Fruit fly (Drosophila melanogaster): Measurements from ENCODE around the gene CG9705.

CG9705 gene

DNA sequence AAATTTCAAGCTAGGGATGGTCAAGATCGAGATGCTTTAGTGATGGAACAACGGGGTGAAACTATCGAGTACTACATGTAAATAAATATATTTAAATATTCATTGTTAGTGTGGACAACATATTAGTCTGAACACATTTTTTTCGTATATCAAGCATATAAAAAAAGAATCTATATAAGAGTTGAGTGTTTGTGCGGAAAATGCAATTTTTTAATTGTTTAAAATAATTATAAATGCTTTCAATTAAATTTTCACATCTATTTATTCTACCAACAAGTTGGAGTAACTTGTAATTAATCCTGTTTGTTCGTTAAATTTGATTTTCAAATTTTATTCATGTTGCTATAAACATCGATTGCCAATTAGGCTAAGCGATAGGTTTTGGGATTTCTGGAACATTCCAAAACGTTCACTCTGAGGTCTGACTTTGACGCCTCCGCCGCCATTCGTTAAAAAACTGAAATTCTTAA lies at the start of gene CG9705, which contains the start of gene mus302:
Gene CG9705, plus strand, starts transcription at position 397 of the 470 bp plus-strand sequence.
Gene mus302, minus strand, starts transcription at position 33 of the 470 bp plus-strand sequence.
- TF ChIP-seq noc (tag; optimal IDR thresholded peaks at IDR 0.05): no peak

DNA sequence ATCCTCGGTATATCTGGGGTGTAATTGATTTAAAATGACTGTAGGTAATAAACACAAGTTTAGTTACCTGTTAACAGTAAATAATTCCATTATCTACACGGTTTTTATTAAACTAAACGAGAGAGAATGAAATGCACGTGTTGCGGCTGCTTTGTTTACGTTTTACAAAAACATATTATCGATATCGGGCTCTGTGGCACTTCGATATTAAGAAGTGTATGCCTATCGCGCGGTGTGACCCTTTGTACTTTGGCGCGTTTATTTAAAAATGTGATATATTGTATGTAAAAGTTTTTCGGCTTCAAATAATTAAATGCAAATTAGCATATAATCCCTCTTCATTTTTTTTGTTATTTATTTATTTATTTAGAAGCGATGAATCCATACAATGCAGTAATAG lies 49.3 kb upstream of the CG9705 start, which contains the start of gene Dbp73D:
Gene Dbp73D, minus strand, starts transcription at position 174 of the 400 bp plus-strand sequence.
- TF ChIP-seq noc (tag; optimal IDR thresholded peaks at IDR 0.05): no peak

DNA sequence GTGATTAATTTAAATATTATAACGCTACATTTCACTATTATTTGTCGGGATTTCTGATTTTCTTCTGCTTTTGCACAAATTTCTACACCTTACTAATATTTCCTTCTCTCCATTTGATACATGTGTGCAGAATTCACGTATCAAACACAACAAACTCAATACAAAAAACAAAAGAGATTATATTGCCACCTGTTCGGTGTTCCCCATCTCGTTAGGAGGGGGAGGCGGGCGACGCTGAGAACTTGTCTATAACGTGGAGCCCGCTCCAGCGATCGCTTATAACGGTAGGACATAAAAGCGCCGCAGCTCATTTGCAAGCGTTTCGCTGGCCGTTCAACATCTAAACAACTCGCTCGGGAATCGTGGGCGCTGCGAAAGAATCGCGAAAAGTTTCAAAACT lies 46.7 kb upstream of the CG9705 start, which contains the start of gene CG9701:
Gene CG9701, plus strand, starts transcription at position 301 of the 400 bp plus-strand sequence.
- no peak for TF ChIP-seq noc (tag; optimal IDR thresholded peaks at IDR 0.05)

DNA sequence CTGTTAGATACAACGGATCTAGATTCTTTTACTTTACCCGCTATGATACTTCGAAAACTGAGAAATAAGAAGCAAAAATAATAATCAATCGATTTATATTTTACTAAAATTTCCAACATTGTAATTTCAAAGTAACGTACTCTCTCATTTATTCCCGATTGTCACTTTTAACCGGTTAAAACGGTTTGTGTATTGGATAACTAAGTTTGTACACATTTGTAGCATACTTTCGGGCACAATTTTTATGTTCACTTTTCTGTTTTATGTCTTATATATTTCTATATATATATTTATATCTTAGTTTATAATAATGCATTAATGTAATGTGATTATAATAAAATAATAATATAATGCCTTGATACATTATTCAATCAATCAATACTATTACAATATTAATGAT lies 38.2 kb upstream of the CG9705 start:
- no peak for TF ChIP-seq noc (tag; optimal IDR thresholded peaks at IDR 0.05)

DNA sequence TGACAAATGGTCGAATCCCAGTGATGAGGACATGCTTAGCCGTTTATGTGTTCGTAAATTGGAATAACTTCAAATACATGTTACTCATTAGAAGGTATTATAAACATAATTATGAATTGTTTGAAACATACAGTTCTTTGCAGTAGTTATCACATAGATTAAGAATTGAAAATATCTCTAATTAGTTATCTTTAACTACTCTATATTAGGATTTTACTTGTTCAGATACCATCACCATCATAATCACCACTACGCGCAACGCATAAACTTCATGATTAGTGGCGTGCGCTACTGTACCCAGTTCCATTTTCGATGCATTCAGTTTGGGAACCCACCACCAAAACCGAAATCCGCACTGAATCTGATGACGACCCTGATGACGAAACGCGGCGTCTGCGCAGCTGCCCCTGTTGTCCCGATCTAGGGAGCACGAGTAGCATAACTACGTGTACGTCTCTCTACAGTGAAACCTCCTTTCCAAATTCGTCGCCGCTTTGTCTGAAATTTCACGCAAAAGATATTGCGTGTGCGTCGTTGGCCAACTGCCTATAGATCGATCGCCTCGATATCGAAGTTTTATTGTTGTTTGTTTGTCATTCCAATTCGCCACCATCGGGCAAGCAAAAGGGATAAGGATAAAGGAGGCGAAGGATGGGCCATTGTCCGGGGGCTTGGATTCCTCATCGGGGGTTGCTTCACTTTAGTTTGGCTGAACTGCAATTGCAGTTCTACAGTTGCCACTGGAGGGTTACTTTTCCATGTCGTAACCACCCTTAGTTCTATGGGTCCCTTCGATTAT lies 35.8 kb upstream of the CG9705 start:
- no peak for TF ChIP-seq noc (tag; optimal IDR thresholded peaks at IDR 0.05)

DNA sequence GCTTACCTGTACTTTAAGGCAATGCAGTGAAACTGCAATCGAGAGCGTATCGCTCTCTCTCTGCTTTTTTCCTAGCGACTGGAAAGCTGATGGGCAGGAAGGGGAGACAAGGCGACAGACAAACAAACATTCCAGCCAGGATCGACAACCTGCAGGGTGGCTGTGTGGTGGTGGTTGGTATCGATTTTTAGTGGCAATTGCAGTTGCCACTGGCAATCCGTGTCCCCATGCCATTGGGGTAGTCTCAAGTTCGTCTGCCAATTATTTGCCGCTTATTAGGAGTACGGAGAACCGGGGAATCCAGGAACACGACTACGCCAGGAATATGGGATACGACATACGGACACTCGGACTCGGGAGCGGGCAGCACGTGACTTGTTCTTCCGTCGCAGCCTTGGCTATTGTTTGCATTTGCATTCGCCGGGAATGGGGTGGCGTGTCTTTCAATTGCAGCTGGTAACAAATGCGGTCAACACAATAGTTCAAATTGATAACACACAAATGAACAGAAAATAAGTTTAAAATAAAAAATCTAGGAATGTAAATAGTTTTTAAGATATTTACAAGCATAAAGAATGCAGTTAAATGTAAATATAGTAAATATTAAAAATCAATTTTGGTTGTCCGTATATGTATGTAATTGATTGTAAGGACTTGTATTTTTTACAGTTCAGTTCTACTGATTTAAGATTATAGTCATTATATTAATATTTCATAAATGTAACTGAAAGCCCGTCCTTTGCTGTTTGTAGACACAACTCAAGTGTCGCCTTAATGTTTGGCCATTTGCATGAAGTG lies 33.1 kb upstream of the CG9705 start:
- no peak for TF ChIP-seq noc (tag; optimal IDR thresholded peaks at IDR 0.05)

DNA sequence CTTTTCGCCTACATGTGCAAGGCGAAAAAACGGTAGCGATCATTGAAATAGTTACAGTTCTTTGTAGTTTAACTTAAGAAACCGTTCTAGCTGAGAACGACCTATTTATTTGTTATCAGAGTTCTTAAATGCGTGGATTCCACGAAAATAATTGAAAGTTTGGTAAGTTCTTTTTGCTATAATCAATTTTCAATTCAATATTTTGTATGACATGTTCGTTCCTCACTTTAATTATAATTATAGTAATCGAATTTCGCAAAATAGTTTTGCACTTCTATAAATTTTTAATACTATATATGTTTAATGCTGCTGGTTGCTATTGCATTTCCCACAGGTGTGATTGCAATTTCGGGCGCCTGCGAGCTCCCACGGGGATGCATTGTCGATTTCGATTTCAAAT lies 31.6 kb upstream of the CG9705 start:
- no peak for TF ChIP-seq noc (tag; optimal IDR thresholded peaks at IDR 0.05)

DNA sequence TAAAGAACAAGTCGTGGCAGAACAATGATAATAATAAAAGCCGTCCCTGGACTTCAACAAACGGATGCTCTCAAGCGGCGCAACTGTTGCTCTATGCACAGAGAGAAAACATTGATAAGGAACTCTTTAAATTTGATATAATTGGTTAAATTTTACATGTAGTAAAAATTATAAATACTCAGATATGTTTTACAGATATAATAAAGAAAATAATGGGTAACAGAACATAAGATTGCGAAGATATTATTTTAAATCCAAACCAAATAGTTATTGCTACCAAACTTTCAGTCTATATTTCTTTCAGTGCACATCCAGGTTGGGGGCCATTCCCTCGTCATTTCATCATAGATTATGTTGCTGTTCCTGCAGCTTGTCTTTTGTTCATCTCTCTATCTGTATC lies 30.2 kb upstream of the CG9705 start:
- no peak for TF ChIP-seq noc (tag; optimal IDR thresholded peaks at IDR 0.05)

DNA sequence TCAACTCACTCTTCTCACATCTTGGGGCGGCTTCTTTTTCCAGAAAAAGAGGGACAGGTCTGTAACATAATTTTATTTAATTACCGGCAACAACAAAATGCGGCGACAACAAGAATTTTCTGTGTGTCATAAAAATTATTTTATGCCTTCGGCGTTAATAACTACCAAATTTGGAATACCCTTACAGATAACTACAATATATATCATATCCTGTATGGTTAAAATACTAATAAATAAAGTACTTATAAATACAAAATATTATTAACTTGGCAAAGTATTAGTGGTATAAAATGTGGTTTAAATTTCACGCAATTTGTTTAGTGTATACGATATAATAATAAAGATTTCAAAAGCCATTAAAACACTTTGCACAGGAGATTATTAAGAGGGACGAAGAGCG lies 29.1 kb upstream of the CG9705 start:
- TF ChIP-seq noc (tag; optimal IDR thresholded peaks at IDR 0.05): no peak

DNA sequence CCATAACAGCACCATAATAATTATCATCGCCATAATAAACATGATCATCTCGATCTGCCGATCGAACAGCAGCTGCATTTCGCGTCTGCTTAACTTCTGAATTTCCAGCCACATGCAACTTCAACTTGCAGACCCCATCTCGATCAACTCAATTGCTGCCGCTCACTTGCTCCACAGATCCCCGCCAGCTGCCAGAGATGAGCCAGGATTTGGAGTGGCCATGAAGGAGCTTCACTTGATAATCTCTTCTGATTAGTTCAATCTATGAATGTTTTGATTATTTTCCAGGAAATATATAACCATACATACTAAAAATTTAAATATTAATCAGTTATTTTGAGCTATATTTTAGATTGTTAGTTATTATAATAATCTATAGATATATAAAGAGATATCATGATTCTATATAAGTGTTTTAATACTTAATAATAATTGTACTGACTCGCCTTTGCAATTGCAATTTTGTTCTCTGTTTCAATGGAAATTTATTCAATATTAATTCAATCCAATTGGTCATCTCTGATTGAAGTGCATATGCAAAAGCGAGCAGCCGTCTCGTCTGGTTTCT lies 28.3 kb upstream of the CG9705 start:
- no peak for TF ChIP-seq noc (tag; optimal IDR thresholded peaks at IDR 0.05)

DNA sequence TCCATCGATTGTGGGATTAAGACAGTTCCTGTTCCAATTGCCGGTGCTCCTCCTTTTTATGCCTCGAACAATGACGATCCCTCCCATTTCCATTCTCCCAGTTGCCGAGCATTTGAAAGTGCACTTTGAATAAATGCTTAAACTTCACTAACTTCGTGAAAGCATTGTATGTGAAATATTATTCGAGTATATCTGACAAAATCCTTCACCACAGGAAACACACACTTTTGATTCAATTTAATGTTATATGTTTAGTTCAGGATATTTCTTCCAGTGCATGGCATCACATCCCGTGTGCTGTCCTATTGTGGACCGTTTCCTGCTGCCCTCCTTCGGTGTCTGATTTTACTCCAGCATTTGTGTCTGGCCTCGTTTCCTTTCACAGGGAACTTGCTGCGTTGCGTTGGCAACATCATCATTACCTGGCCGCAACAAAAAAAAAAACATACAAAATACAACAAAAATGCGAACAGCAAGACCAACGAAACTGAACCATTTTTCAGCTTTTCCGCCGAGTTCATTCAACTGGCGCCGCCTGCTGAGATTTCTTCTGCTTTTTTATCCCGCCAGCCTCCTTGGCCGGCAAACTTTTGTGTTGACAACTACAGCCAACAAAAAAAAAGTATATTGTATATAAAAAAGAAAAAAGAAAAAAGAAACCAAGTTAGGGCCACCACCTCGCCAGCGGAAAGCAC lies 27.4 kb upstream of the CG9705 start:
- TF ChIP-seq noc (tag; optimal IDR thresholded peaks at IDR 0.05): no peak

DNA sequence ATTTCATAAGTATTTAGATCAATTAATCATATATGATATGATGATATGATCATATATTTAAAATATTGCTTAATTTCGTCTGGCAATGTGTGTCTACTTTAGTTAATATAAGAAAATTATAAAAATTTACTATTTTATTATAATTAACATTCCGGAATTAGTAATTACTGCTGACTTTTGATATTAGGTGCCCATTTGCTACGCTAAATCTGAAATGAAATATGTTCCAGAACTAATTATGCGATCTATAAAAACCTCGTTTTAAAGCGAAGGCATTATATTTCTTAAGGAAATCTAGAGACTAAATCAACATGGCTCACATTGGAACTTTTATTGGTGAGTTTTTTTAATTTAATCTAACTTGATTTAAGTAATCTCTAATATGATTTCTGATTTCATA lies 24.7 kb upstream of the CG9705 start, which contains the start of gene CG42852:
Gene CG42852, plus strand, starts transcription at position 301 of the 400 bp plus-strand sequence.
- TF ChIP-seq noc (tag; optimal IDR thresholded peaks at IDR 0.05): no peak

DNA sequence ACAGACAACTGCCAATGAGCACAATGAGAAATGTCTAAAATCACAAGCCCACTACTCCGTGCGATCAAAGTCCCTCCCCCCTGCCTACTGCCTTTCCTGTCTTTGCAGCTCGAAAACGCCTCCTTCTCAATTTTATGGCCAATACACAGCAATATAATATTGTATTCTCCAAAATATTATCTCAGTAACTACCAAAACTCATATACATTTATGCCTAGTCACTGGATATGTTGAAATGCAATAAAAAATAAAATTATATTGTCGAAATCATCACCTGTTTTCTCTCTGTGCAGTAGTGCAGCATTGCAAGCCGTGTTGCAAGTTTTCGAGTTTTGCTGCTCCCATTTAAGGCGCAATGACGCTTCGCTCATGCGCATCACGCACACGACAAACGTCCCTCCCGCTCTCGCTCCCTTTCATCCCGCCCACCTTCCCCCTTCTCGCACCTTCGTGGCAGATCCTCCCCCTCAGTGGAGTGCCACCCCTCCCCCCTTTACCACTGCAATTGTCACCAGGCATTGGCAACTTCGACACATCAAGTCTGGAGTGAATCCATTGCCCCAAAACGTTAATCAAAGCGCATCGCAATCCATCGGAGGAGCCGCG lies 21.3 kb upstream of the CG9705 start:
- TF ChIP-seq noc (tag; optimal IDR thresholded peaks at IDR 0.05): no peak

DNA sequence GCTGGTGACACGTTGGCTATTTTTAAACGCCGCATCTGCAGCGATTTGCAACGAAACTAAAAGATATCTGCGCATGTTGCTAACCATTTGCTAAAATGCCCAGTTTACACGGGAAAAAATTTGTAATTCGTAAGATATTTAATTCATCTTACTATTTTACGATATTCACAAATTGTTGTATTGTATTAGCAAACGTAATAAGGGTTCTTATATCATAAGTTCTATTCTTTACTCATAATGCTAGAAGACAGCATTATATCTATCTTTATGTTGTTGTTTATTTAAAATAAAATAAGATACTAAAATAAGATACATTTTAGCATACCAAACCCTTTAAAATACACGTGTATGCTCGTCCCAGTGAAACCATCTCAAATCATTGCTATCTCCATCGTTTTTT lies 20.4 kb upstream of the CG9705 start:
- TF ChIP-seq noc (tag; optimal IDR thresholded peaks at IDR 0.05): no peak

DNA sequence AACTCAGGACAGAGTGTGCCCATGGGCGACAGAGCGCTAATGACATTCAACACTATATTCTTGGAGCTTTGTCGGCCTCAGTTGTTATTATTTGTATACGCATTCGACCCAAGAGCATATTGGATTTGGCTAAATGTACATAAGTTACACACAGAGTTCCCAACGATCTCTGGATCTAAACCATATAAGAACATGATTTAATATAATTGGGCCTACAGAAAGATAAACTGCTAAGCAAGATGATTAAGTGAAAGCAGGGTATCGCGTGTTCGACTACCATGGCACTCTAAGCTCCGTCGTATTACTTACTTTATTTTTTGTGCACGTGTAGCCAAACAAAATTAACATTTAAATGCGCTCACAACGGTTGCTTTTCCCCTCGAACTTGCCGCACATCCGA lies 19.6 kb upstream of the CG9705 start:
- no peak for TF ChIP-seq noc (tag; optimal IDR thresholded peaks at IDR 0.05)
